Worm (Caenorhabditis elegans): ENCODE measurements around the gene clh-1.

- TF ChIP-seq flt-1 (GFP tag; IDR thresholded peaks at IDR 0.05) (no peak), T22C8.4 (GFP tag; IDR thresholded peaks at IDR 0.05) (no peak), cog-1 (tag; optimal IDR thresholded peaks at IDR 0.05) (no peak), ref-1 (GFP tag; conservative IDR thresholded peaks at IDR 0.05) (no peak), ztf-23 (GFP tag; IDR thresholded peaks at IDR 0.05) (no peak), tab-1 (GFP tag; IDR thresholded peaks at IDR 0.05) (no peak), ztf-29 (GFP tag; IDR thresholded peaks at IDR 0.05) (no peak), klf-2 (GFP tag; conservative IDR thresholded peaks at IDR 0.05) (no peak), med-1 (GFP tag; optimal IDR thresholded peaks at IDR 0.05; ENCODE audit: insufficient read depth) (no peak)
Observed at ce11 chrII:11816014-11816413, 40.2 kb downstream of the clh-1 start.

Data from whole organism, midembryonic.